Worm (Caenorhabditis elegans) whole organism, midembryonic: Measurements from ENCODE around the gene F59H6.14.

Experiments used
- T22C8.4 ChIP-seq: fragments of 200-800 bp; sonication (Bioruptor generic); IDR thresholded peaks from 2 replicates; pipeline ENCODE4 v1.3.6; 2022; ENCODE audit warnings: missing genetic modification characterization, missing compliant biosample characterization
- cog-1 ChIP-seq: sonication (generic microtip); optimal IDR thresholded peaks from 2 replicates; lab custom pipeline; 2016; ENCODE audit warnings: missing genetic modification characterization, missing compliant biosample characterization
- flt-1 ChIP-seq: fragments of 200-800 bp; sonication (Bioruptor generic); IDR thresholded peaks from 2 replicates; pipeline ENCODE4 v1.3.6; 2022; ENCODE audit warnings: missing genetic modification characterization, missing compliant biosample characterization
- klf-2 ChIP-seq: fragments of 200-800 bp; sonication (Bioruptor generic); conservative IDR thresholded peaks from 2 replicates; pipeline ENCODE4 v1.3.6; 2022; ENCODE audit warnings: missing genetic modification reagents, missing genetic modification characterization, missing compliant biosample characterization
- med-1 ChIP-seq: sonication (generic microtip); optimal IDR thresholded peaks from 2 replicates; lab custom pipeline; 2017; ENCODE audit warnings: missing genetic modification characterization, mild to moderate bottlenecking, missing compliant biosample characterization, antibody characterized with exemption, missing genetic modification reagents; ENCODE audit not compliant: insufficient read depth
- ref-1 ChIP-seq: fragments of 200-800 bp; sonication (Bioruptor generic); conservative IDR thresholded peaks from 2 replicates; pipeline ENCODE4 v1.3.6; 2022; ENCODE audit warnings: missing genetic modification reagents, missing genetic modification characterization, missing compliant biosample characterization
- tab-1 ChIP-seq: fragments of 200-800 bp; sonication (Bioruptor generic); IDR thresholded peaks from 2 replicates; pipeline ENCODE4 v1.3.6; 2022; ENCODE audit warnings: missing genetic modification characterization, missing compliant biosample characterization
- ztf-23 ChIP-seq: fragments of 200-800 bp; sonication (Bioruptor generic); IDR thresholded peaks from 2 replicates; pipeline ENCODE4 v1.3.6; 2022; ENCODE audit warnings: missing genetic modification reagents, missing genetic modification characterization, missing compliant biosample characterization
- ztf-29 ChIP-seq: fragments of 200-800 bp; sonication (Bioruptor generic); IDR thresholded peaks from 2 replicates; pipeline ENCODE4 v1.3.6; 2022; ENCODE audit warnings: missing genetic modification reagents, missing genetic modification characterization, missing compliant biosample characterization

- TF ChIP-seq cog-1 (tag; lab: Kevin White, UChicago) = no peak
- TF ChIP-seq tab-1 (GFP tag; lab: Robert Waterston, UW) = no peak
- TF ChIP-seq ztf-23 (GFP tag; lab: Robert Waterston, UW) = no peak
- no peak for TF ChIP-seq ref-1
- no peak for TF ChIP-seq ztf-29 (GFP tag; lab: Robert Waterston, UW)
- TF ChIP-seq klf-2 (GFP tag; lab: Robert Waterston, UW) = no peak
- TF ChIP-seq med-1 (GFP tag; lab: Kevin White, UChicago) = no peak
- TF ChIP-seq flt-1 (GFP tag; lab: Robert Waterston, UW) = no peak
- TF ChIP-seq T22C8.4 (GFP tag; lab: Robert Waterston, UW) = no peak
These were observed 18.0 kb downstream of the F59H6.14 start, which contains the start of gene fbxb-35 for ce11 chrII:2051372-2051771.
